Worm (Caenorhabditis elegans) whole organism, L2 larva: ENCODE measurements around the gene F26G1.3.

Experiments
- F13H6.1 ChIP-seq: sonication (generic microtip); optimal IDR thresholded peaks from 2 replicates; lab custom pipeline; 2016; ENCODE audit warnings: missing genetic modification characterization, missing compliant biosample characterization
- ZK546.5 ChIP-seq: sonication (generic microtip); optimal IDR thresholded peaks from 2 replicates; lab custom pipeline; 2017; ENCODE audit warnings: missing biosample characterization, missing genetic modification characterization
- alr-1 ChIP-seq: fragments of 150-350 bp; optimal IDR thresholded peaks from 2 replicates; lab custom pipeline; 2014; ENCODE audit warnings: missing biosample characterization, missing genetic modification characterization
- aly-2 ChIP-seq: fragments of 150-350 bp; optimal IDR thresholded peaks from 2 replicates; lab custom pipeline; 2014; ENCODE audit warnings: missing biosample characterization, missing genetic modification characterization
- ama-1 ChIP-seq: fragments of 150-350 bp; optimal IDR thresholded peaks from 2 replicates; lab custom pipeline; 2018; ENCODE audit warnings: inconsistent platforms
- blmp-1 ChIP-seq: sonication (generic microtip); optimal IDR thresholded peaks from 2 replicates; lab custom pipeline; 2017; ENCODE audit warnings: missing genetic modification characterization, mild to moderate bottlenecking, missing compliant biosample characterization, antibody characterized with exemption, moderate library complexity; ENCODE audit not compliant: insufficient read depth
- ceh-16 ChIP-seq: fragments of 150-350 bp; optimal IDR thresholded peaks from 2 replicates; lab custom pipeline; 2014; ENCODE audit warnings: missing biosample characterization, missing genetic modification characterization
- ceh-82 ChIP-seq: fragments of 150-350 bp; optimal IDR thresholded peaks from 2 replicates; lab custom pipeline; 2014; ENCODE audit warnings: missing biosample characterization, missing genetic modification characterization
- crh-2 ChIP-seq: sonication (generic microtip); optimal IDR thresholded peaks from 2 replicates; lab custom pipeline; 2017; ENCODE audit warnings: missing biosample characterization, missing genetic modification characterization
- dmd-4 ChIP-seq: sonication (generic microtip); optimal IDR thresholded peaks from 2 replicates; lab custom pipeline; 2017; ENCODE audit warnings: missing biosample characterization, missing genetic modification characterization
- egl-27 ChIP-seq: sonication (generic microtip); optimal IDR thresholded peaks from 3 replicates; lab custom pipeline; 2017; ENCODE audit warnings: missing biosample characterization, missing genetic modification reagents, missing genetic modification characterization
- elt-1 ChIP-seq: fragments of 150-350 bp; optimal IDR thresholded peaks from 2 replicates; lab custom pipeline; 2014; ENCODE audit warnings: missing biosample characterization, missing genetic modification characterization
- elt-3 ChIP-seq: sonication (generic microtip); optimal IDR thresholded peaks from 2 replicates; lab custom pipeline; 2017; ENCODE audit warnings: missing biosample characterization, missing genetic modification characterization
- fos-1 ChIP-seq: fragments of 150-350 bp; optimal IDR thresholded peaks from 2 replicates; lab custom pipeline; 2014; ENCODE audit warnings: missing biosample characterization, missing genetic modification characterization
- gmeb-1 ChIP-seq: fragments of 150-350 bp; optimal IDR thresholded peaks from 2 replicates; lab custom pipeline; 2014; ENCODE audit warnings: missing biosample characterization, missing genetic modification characterization
- lin-11 ChIP-seq: fragments of 150-350 bp; sonication (generic microtip); optimal IDR thresholded peaks from 2 replicates; lab custom pipeline; 2014; ENCODE audit warnings: missing biosample characterization, missing genetic modification characterization, inconsistent platforms, mixed read lengths
- lin-39 ChIP-seq: fragments of 150-350 bp; optimal IDR thresholded peaks from 2 replicates; lab custom pipeline; 2014; ENCODE audit warnings: missing biosample characterization, missing genetic modification reagents, missing genetic modification characterization
- lsy-2 ChIP-seq, 2 experiments: fragments of 150-350 bp in 1 of 2; sonication (generic microtip) in 1 of 2; optimal IDR thresholded peaks; 2 replicates each; lab custom pipeline; 2014 to 2017; ENCODE audit warnings: missing biosample characterization in 2 of 2, missing genetic modification characterization in 2 of 2
- mab-5 ChIP-seq: fragments of 150-350 bp; optimal IDR thresholded peaks from 2 replicates; lab custom pipeline; 2014; ENCODE audit warnings: missing biosample characterization, missing genetic modification characterization
- mdl-1 ChIP-seq, 2 experiments: fragments of 150-350 bp in 1 of 2; sonication (generic microtip) in 1 of 2; optimal IDR thresholded peaks; 2 replicates each; lab custom pipeline; 2017; ENCODE audit warnings: missing biosample characterization in 2 of 2, missing genetic modification characterization in 2 of 2
- nhr-10 ChIP-seq: sonication (generic microtip); optimal IDR thresholded peaks from 2 replicates; lab custom pipeline; 2017; ENCODE audit warnings: missing biosample characterization, missing genetic modification characterization
- nhr-11 ChIP-seq: fragments of 150-350 bp; optimal IDR thresholded peaks from 2 replicates; lab custom pipeline; 2014; ENCODE audit warnings: missing biosample characterization, missing genetic modification characterization
- nhr-25 ChIP-seq: fragments of 150-350 bp; sonication (generic microtip); optimal IDR thresholded peaks from 3 replicates; lab custom pipeline; 2014; ENCODE audit warnings: missing biosample characterization, missing genetic modification characterization
- nhr-6 ChIP-seq: fragments of 150-350 bp; optimal IDR thresholded peaks from 2 replicates; lab custom pipeline; 2014; ENCODE audit warnings: missing biosample characterization, missing genetic modification characterization
- nhr-77 ChIP-seq: fragments of 150-350 bp; optimal IDR thresholded peaks from 2 replicates; lab custom pipeline; 2014; ENCODE audit warnings: missing biosample characterization, missing genetic modification characterization
- peb-1 ChIP-seq: fragments of 150-350 bp; optimal IDR thresholded peaks from 2 replicates; lab custom pipeline; 2014; ENCODE audit warnings: missing biosample characterization, missing genetic modification characterization
- skn-1 ChIP-seq: sonication (generic microtip); optimal IDR thresholded peaks from 2 replicates; lab custom pipeline; 2017; ENCODE audit warnings: missing biosample characterization, missing genetic modification characterization
- sma-9 ChIP-seq, 2 experiments: fragments of 150-350 bp in 1 of 2; sonication (generic microtip) in 1 of 2; optimal IDR thresholded peaks; 2 replicates each; lab custom pipeline; 2014 to 2016; ENCODE audit warnings: missing genetic modification characterization in 2 of 2, mild to moderate bottlenecking in 1 of 2, missing biosample characterization in 1 of 2, missing compliant biosample characterization in 1 of 2, missing genetic modification reagents in 1 of 2, moderate library complexity in 1 of 2
- snpc-4 ChIP-seq: fragments of 150-350 bp; optimal IDR thresholded peaks from 2 replicates; lab custom pipeline; 2014; ENCODE audit warnings: missing biosample characterization, missing genetic modification characterization
- unc-55 ChIP-seq: fragments of 150-350 bp; sonication (generic microtip); optimal IDR thresholded peaks from 3 replicates; lab custom pipeline; 2014; ENCODE audit warnings: missing biosample characterization, missing genetic modification reagents, missing genetic modification characterization
- unc-62 ChIP-seq: fragments of 150-350 bp; optimal IDR thresholded peaks from 2 replicates; lab custom pipeline; 2014; ENCODE audit warnings: missing biosample characterization, missing genetic modification reagents, missing genetic modification characterization
- zag-1 ChIP-seq: fragments of 150-350 bp; optimal IDR thresholded peaks from 2 replicates; lab custom pipeline; 2014; ENCODE audit warnings: missing biosample characterization, missing genetic modification characterization
- ztf-1 ChIP-seq: fragments of 200-800 bp; sonication (Bioruptor generic); conservative IDR thresholded peaks from 2 replicates; pipeline ENCODE4 v1.3.6; 2022; ENCODE audit warnings: missing genetic modification characterization, missing compliant biosample characterization
- ztf-4 ChIP-seq: fragments of 150-350 bp; optimal IDR thresholded peaks from 2 replicates; lab custom pipeline; 2014; ENCODE audit warnings: missing biosample characterization, missing genetic modification characterization

Gene F26G1.3

DNA sequence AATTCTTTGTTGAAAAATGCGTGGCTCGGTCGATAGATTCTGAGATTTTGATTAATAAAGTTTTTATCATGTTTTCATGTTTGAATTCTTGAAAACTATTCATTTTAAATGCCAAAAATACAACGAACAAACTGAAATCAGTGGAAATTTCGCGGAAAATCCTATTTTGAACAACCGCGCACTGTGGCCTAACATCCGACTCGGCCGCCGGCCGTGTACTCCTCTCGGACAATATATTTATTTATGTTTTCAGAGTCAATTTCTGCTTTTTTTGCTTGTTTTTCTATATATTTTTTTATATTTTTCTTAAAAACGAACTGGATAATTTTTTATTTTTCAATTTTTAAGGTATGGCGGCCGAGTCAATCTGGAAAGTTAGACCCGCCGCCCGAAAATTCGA lies 32.7 kb downstream of the F26G1.3 start, which contains the start of gene F26G1.1 (continued):
- no peak for TF ChIP-seq elt-1 (tag; lab: Kevin White, UChicago)
- no peak for TF ChIP-seq egl-27 (tag; lab: Kevin White, UChicago)
- no peak for TF ChIP-seq ztf-4 (tag; lab: Kevin White, UChicago)
- no peak for TF ChIP-seq blmp-1 (tag; lab: Kevin White, UChicago)
- TF ChIP-seq mab-5 (tag; lab: Kevin White, UChicago) = peak; percentile 51
- no peak for TF ChIP-seq nhr-10 (tag; lab: Kevin White, UChicago)
- no peak for TF ChIP-seq lin-11 (tag; lab: Kevin White, UChicago)
- TF ChIP-seq unc-62 (GFP tag; lab: Kevin White, UChicago) = no peak
- peak; percentile 76 for TF ChIP-seq sma-9 (GFP tag; optimal IDR thresholded peaks at IDR 0.05; lab: Kevin White, UChicago)
- TF ChIP-seq sma-9 (tag; optimal IDR thresholded peaks at IDR 0.05; lab: Kevin White, UChicago) = no peak
- TF ChIP-seq mdl-1 (tag; optimal IDR thresholded peaks at IDR 0.05; lab: Kevin White, UChicago) = no peak
- no peak for TF ChIP-seq nhr-11
- TF ChIP-seq nhr-25 = no peak
- no peak for TF ChIP-seq lin-39
- no peak for TF ChIP-seq aly-2 (tag; lab: Kevin White, UChicago)
- no peak for TF ChIP-seq ZK546.5 (tag; lab: Kevin White, UChicago)

- no peak for TF ChIP-seq ceh-82 (tag; lab: Kevin White, UChicago)
- TF ChIP-seq skn-1 (tag; lab: Kevin White, UChicago) = no peak
- TF ChIP-seq alr-1 (tag; lab: Kevin White, UChicago) = no peak
- no peak for TF ChIP-seq lsy-2 (tag; optimal IDR thresholded peaks at IDR 0.05; lab: Kevin White, UChicago)
- no peak for TF ChIP-seq elt-1 (tag; lab: Kevin White, UChicago)
- no peak for TF ChIP-seq zag-1 (tag; lab: Kevin White, UChicago)
- no peak for TF ChIP-seq unc-55 (GFP tag; lab: Kevin White, UChicago)
- TF ChIP-seq nhr-6 = no peak
- no peak for TF ChIP-seq ztf-1 (GFP tag; lab: Robert Waterston, UW)
- no peak for TF ChIP-seq F13H6.1
- TF ChIP-seq egl-27 (tag; lab: Kevin White, UChicago) = no peak
- TF ChIP-seq ama-1 (lab: Kevin White, UChicago) = no peak
- no peak for TF ChIP-seq ztf-4 (tag; lab: Kevin White, UChicago)
- TF ChIP-seq ceh-16 = no peak
- TF ChIP-seq ZK546.5 (tag; lab: Kevin White, UChicago) = no peak
- TF ChIP-seq dmd-4 = no peak
- no peak for TF ChIP-seq blmp-1 (tag; lab: Kevin White, UChicago)
- no peak for TF ChIP-seq elt-3
- no peak for TF ChIP-seq sma-9 (GFP tag; optimal IDR thresholded peaks at IDR 0.05; lab: Kevin White, UChicago)
- no peak for TF ChIP-seq sma-9 (tag; optimal IDR thresholded peaks at IDR 0.05; lab: Kevin White, UChicago)
- TF ChIP-seq, all 48 proteins: peak for 0
These were observed 34.8 kb downstream of the F26G1.3 start for ce11 chrII:4793320-4793719.

DNA sequence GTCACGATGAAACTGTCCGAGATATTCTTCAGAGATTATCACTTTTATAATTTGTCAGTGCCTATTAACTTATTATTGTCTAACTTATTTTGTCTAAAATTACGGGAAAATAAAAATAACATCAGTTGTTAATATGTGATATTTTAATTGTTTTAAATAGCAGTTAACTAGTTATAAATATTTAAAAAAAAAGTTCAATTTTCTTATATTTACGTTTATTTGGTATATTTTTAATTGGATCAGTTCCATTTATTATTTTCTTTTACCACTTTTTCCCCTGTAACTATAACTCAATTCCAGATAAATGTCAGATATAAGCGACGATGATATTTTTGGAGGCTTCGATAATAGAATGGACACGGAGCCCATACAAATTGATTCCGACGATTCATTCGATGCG lies 36.9 kb downstream of the F26G1.3 start, which contains the start of gene C33F10.4:
Gene C33F10.4 (plus strand): TSS at position 301 of the 400 bp plus-strand sequence.
- no peak for TF ChIP-seq fos-1 (tag; lab: Kevin White, UChicago)

ce11 chrII:4797071-4797470 lies 38.5 kb downstream of the F26G1.3 start, which contains the start of gene C33F10.14:
Gene C33F10.14, plus strand, starts transcription at chrII:4797371.
- no peak for TF ChIP-seq egl-27 (tag; lab: Kevin White, UChicago)
- TF ChIP-seq snpc-4 (tag; lab: Kevin White, UChicago) = no peak
- no peak for TF ChIP-seq ztf-4 (tag; lab: Kevin White, UChicago)
- no peak for TF ChIP-seq lin-11 (tag; lab: Kevin White, UChicago)
- no peak for TF ChIP-seq ceh-82 (tag; lab: Kevin White, UChicago)
- TF ChIP-seq unc-62 (GFP tag; lab: Kevin White, UChicago) = no peak
- no peak for TF ChIP-seq sma-9 (GFP tag; optimal IDR thresholded peaks at IDR 0.05; lab: Kevin White, UChicago)
- no peak for TF ChIP-seq sma-9 (tag; optimal IDR thresholded peaks at IDR 0.05; lab: Kevin White, UChicago)
- no peak for TF ChIP-seq ceh-16
- no peak for TF ChIP-seq skn-1 (tag; lab: Kevin White, UChicago)
- no peak for TF ChIP-seq peb-1 (tag; lab: Kevin White, UChicago)

ce11 chrII:4800524-4800923 lies 42.0 kb downstream of the F26G1.3 start:
- TF ChIP-seq nhr-77 (no peak), gmeb-1 (tag; lab: Kevin White, UChicago) (no peak), ztf-4 (tag; lab: Kevin White, UChicago) (no peak), elt-1 (tag; lab: Kevin White, UChicago) (no peak), zag-1 (tag; lab: Kevin White, UChicago) (no peak), ceh-82 (tag; lab: Kevin White, UChicago) (no peak), snpc-4 (tag; lab: Kevin White, UChicago) (no peak), lin-39 (no peak), egl-27 (tag; lab: Kevin White, UChicago) (no peak), crh-2 (tag; lab: Kevin White, UChicago) (no peak), peb-1 (tag; lab: Kevin White, UChicago) (no peak), dmd-4 (no peak), ama-1 (lab: Kevin White, UChicago) (no peak), elt-3 (no peak), nhr-10 (tag; lab: Kevin White, UChicago) (no peak), sma-9 (GFP tag; optimal IDR thresholded peaks at IDR 0.05; lab: Kevin White, UChicago) (no peak), sma-9 (tag; optimal IDR thresholded peaks at IDR 0.05; lab: Kevin White, UChicago) (no peak), unc-55 (GFP tag; lab: Kevin White, UChicago) (no peak)
